Worm (Caenorhabditis elegans): ENCODE measurements around the gene ZC443.1.

ZC443.1 gene

ce11 chrV:12809876-12810275, at the start of gene ZC443.1:
Gene ZC443.1, minus strand, starts transcription at chrV:12810080.
- TF ChIP-seq nhr-237 (tag; optimal IDR thresholded peaks at IDR 0.05) (no peak), drap-1 (GFP tag; optimal IDR thresholded peaks at IDR 0.05) (no peak), ztf-11 (tag; optimal IDR thresholded peaks at IDR 0.05) (no peak), bed-3 (GFP tag; optimal IDR thresholded peaks at IDR 0.05) (no peak), nhr-2 (tag; optimal IDR thresholded peaks at IDR 0.05) (no peak), sem-2 (GFP tag; optimal IDR thresholded peaks at IDR 0.05) (no peak), unc-39 (tag; optimal IDR thresholded peaks at IDR 0.05) (no peak), hlh-1 (tag; optimal IDR thresholded peaks at IDR 0.05) (no peak), lsy-2 (tag; optimal IDR thresholded peaks at IDR 0.05) (no peak), cnd-1 (tag; optimal IDR thresholded peaks at IDR 0.05) (no peak), snpc-4 (tag; optimal IDR thresholded peaks at IDR 0.05) (no peak), ceh-43 (GFP tag; optimal IDR thresholded peaks at IDR 0.05) (no peak), unc-120 (tag; optimal IDR thresholded peaks at IDR 0.05; ENCODE audit: poor library complexity, severe bottlenecking) (no peak), sptf-1 (tag; optimal IDR thresholded peaks at IDR 0.05) (no peak), pha-4 (tag; optimal IDR thresholded peaks at IDR 0.05) (no peak), nhr-12 (tag; optimal IDR thresholded peaks at IDR 0.05) (no peak), flh-1 (GFP tag; optimal IDR thresholded peaks at IDR 0.05) (no peak), nhr-28 (tag; optimal IDR thresholded peaks at IDR 0.05) (no peak), elt-3 (tag; optimal IDR thresholded peaks at IDR 0.05) (no peak), nhr-76 (tag; optimal IDR thresholded peaks at IDR 0.05) (no peak)

ce11 chrV:12859144-12859543, 49.3 kb upstream of the ZC443.1 start, which contains the start of gene anp-1:
Gene anp-1, plus strand, starts transcription at chrV:12859444.
- TF ChIP-seq mep-1 (tag; optimal IDR thresholded peaks at IDR 0.05) (no peak), flh-1 (GFP tag; optimal IDR thresholded peaks at IDR 0.05) (no peak), unc-39 (tag; optimal IDR thresholded peaks at IDR 0.05) (no peak), lsy-2 (tag; optimal IDR thresholded peaks at IDR 0.05) (no peak), unc-120 (tag; optimal IDR thresholded peaks at IDR 0.05; ENCODE audit: poor library complexity, severe bottlenecking) (no peak), ham-2 (GFP tag; optimal IDR thresholded peaks at IDR 0.05) (no peak), ztf-11 (tag; optimal IDR thresholded peaks at IDR 0.05) (no peak), ceh-43 (GFP tag; optimal IDR thresholded peaks at IDR 0.05) (no peak), nhr-2 (tag; optimal IDR thresholded peaks at IDR 0.05) (no peak), mls-2 (tag; optimal IDR thresholded peaks at IDR 0.05) (no peak), mab-5 (tag; optimal IDR thresholded peaks at IDR 0.05) (no peak), M03D4.4 (tag; optimal IDR thresholded peaks at IDR 0.05) (no peak)

DNA sequence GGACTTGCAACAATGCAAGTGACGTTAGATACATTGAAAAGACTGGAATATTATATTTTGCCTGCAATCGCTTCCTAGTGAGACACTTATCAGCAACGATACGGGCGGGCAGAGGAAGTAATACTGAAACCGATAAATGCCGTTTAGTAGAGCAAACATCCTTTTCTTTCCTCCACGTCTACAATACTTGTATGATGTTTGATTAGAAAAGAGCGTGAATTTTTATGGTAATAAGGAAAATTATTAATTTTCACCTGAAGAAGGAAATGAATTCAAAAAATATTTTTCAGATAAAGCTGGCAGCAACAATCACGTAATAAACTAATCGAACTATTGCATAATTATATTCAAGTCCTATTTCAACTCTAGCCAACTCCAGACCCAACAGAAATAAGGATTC, 44.9 kb upstream of the ZC443.1 start, which contains the start of gene C44H9.7:
Gene C44H9.7, minus strand, starts transcription at position 101 of the 400 bp plus-strand sequence.
- TF ChIP-seq cnd-1 (tag; optimal IDR thresholded peaks at IDR 0.05) (no peak), nhr-28 (tag; optimal IDR thresholded peaks at IDR 0.05) (no peak), ham-2 (GFP tag; optimal IDR thresholded peaks at IDR 0.05) (no peak), ceh-43 (GFP tag; optimal IDR thresholded peaks at IDR 0.05) (no peak), lin-32 (GFP tag; optimal IDR thresholded peaks at IDR 0.05) (no peak), nhr-12 (tag; optimal IDR thresholded peaks at IDR 0.05) (no peak), lin-13 (tag; optimal IDR thresholded peaks at IDR 0.05) (no peak), snpc-4 (tag; optimal IDR thresholded peaks at IDR 0.05) (no peak), nhr-237 (tag; optimal IDR thresholded peaks at IDR 0.05) (no peak), nhr-2 (tag; optimal IDR thresholded peaks at IDR 0.05) (no peak), sem-2 (GFP tag; optimal IDR thresholded peaks at IDR 0.05) (no peak), ceh-83 (GFP tag; optimal IDR thresholded peaks at IDR 0.05) (no peak)

DNA sequence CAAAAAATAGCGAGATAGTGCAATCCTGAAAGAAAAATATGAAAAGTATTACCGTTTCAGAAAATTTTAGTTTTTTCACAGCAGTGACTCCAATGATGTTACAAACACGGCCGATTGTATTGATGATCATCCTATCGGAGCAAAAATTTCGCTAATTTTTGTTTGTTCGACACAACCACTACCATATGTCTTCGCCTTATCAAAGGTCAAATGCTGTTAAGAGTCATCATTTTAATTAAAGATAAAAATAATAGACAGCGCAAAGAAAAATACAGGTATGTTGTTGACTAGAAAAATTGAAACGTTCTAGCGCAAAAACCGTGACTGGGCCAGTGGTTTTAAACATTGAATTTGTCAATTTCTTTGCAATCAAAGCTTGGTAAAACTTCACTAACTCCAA, 42.5 kb upstream of the ZC443.1 start:
- TF ChIP-seq drap-1 (GFP tag; optimal IDR thresholded peaks at IDR 0.05) (no peak), elt-1 (tag; optimal IDR thresholded peaks at IDR 0.05; ENCODE audit: borderline replicate concordance, insufficient read depth) (no peak), ztf-11 (tag; optimal IDR thresholded peaks at IDR 0.05) (no peak), nhr-28 (tag; optimal IDR thresholded peaks at IDR 0.05) (no peak), mls-2 (tag; optimal IDR thresholded peaks at IDR 0.05) (no peak)

DNA sequence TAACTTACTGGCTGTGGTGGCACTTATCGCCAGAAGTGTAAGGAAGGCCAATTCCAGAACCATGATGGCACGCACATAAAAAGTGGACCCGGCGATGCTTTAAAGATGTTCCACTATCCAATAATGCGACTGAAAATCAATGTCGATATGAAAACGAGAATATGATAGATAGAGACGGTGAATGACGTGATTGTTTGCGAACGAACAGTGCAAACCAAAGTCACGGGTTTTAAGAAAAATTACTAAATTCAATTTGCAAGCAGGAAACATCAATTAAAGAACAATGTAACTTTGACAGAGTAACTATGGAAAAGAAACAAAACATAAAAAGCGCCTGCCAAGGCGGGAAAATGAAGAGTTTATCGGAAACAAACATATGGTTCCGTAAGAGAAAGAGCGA, 39.9 kb upstream of the ZC443.1 start, which contains the start of gene C44H9.5:
Gene C44H9.5, minus strand, starts transcription at position 129 of the 400 bp plus-strand sequence.
- TF ChIP-seq blmp-1 (tag; optimal IDR thresholded peaks at IDR 0.05) = no peak
- no peak for TF ChIP-seq mep-1 (tag; optimal IDR thresholded peaks at IDR 0.05)
- no peak for TF ChIP-seq nhr-12 (tag; optimal IDR thresholded peaks at IDR 0.05)
- TF ChIP-seq flh-1 (GFP tag; optimal IDR thresholded peaks at IDR 0.05) = no peak
- no peak for TF ChIP-seq hlh-1 (tag; optimal IDR thresholded peaks at IDR 0.05)
- no peak for TF ChIP-seq nhr-237 (tag; optimal IDR thresholded peaks at IDR 0.05)
- no peak for TF ChIP-seq cnd-1 (tag; optimal IDR thresholded peaks at IDR 0.05)
- no peak for TF ChIP-seq lin-13 (tag; optimal IDR thresholded peaks at IDR 0.05)
- no peak for TF ChIP-seq sem-2 (GFP tag; optimal IDR thresholded peaks at IDR 0.05)
- TF ChIP-seq mab-5 (tag; optimal IDR thresholded peaks at IDR 0.05) = no peak
- no peak for TF ChIP-seq nhr-2 (tag; optimal IDR thresholded peaks at IDR 0.05)
- TF ChIP-seq bed-3 (GFP tag; optimal IDR thresholded peaks at IDR 0.05) = no peak
- no peak for TF ChIP-seq nhr-76 (tag; optimal IDR thresholded peaks at IDR 0.05)
- no peak for TF ChIP-seq sptf-1 (tag; optimal IDR thresholded peaks at IDR 0.05)
